Fruit fly (Drosophila melanogaster) whole organism, embryonic: ENCODE measurements around the gene CG42375.

Experiments
- Ada2b ChIP-seq: fragments of 200-800 bp; sonication (Bioruptor generic); IDR thresholded peaks from 2 replicates; pipeline ENCODE4 v1.3.6; 2022; ENCODE audit warnings: missing biosample characterization, missing genetic modification characterization
- Atf3 ChIP-seq: fragments of 200-800 bp; sonication (Bioruptor generic); optimal IDR thresholded peaks from 3 replicates; lab custom pipeline; 2016; ENCODE audit warnings: missing biosample characterization, missing genetic modification characterization
- Blimp-1 ChIP-seq: fragments of 200-800 bp; sonication (Bioruptor generic); optimal IDR thresholded peaks from 3 replicates; lab custom pipeline; 2018; ENCODE audit warnings: missing biosample characterization, missing genetic modification characterization, mild to moderate bottlenecking, moderate library complexity, missing genetic modification reagents
- Bteb2 ChIP-seq: fragments of 200-800 bp; sonication (Bioruptor generic); optimal IDR thresholded peaks from 2 replicates; lab custom pipeline; 2016; ENCODE audit warnings: missing biosample characterization, missing genetic modification characterization
- CG10462 ChIP-seq: fragments of 200-800 bp; sonication (Bioruptor generic); optimal IDR thresholded peaks from 2 replicates; lab custom pipeline; 2016; ENCODE audit warnings: missing biosample characterization, missing genetic modification characterization
- CG11560 ChIP-seq: fragments of 200-800 bp; sonication (Bioruptor generic); IDR thresholded peaks from 3 replicates; pipeline ENCODE4 v1.3.6; 2022; ENCODE audit warnings: missing biosample characterization, missing genetic modification characterization
- CG11723 ChIP-seq: fragments of 200-800 bp; sonication (Bioruptor generic); optimal IDR thresholded peaks from 2 replicates; lab custom pipeline; 2017; ENCODE audit warnings: missing biosample characterization, mild to moderate bottlenecking, missing genetic modification characterization
- CG14667 ChIP-seq: fragments of 200-800 bp; sonication (Bioruptor generic); IDR thresholded peaks from 2 replicates; pipeline ENCODE4 v1.3.6; 2022; ENCODE audit warnings: missing biosample characterization, missing genetic modification characterization
- CG15269 ChIP-seq: fragments of 200-800 bp; sonication (Bioruptor generic); optimal IDR thresholded peaks from 2 replicates; lab custom pipeline; 2018; ENCODE audit warnings: missing biosample characterization, mild to moderate bottlenecking, missing genetic modification characterization, moderate library complexity
- CG1832 ChIP-seq: fragments of 200-800 bp; sonication (Bioruptor generic); optimal IDR thresholded peaks from 2 replicates; lab custom pipeline; 2017; ENCODE audit warnings: missing biosample characterization, mild to moderate bottlenecking, missing genetic modification characterization, inconsistent platforms
- CG18476 ChIP-seq: fragments of 200-800 bp; sonication (Bioruptor generic); optimal IDR thresholded peaks from 2 replicates; lab custom pipeline; 2016; ENCODE audit warnings: missing biosample characterization, mild to moderate bottlenecking, missing genetic modification characterization
- CG32532 ChIP-seq: fragments of 200-800 bp; sonication (Bioruptor generic); IDR thresholded peaks from 2 replicates; pipeline ENCODE4 v1.3.6; 2022; ENCODE audit warnings: missing biosample characterization, missing genetic modification characterization
- CG34376 ChIP-seq: fragments of 200-800 bp; sonication (Bioruptor generic); optimal IDR thresholded peaks from 2 replicates; lab custom pipeline; 2018; ENCODE audit warnings: missing biosample characterization, mild to moderate bottlenecking, missing genetic modification characterization
- CG3995 ChIP-seq: fragments of 200-800 bp; sonication (Bioruptor generic); optimal IDR thresholded peaks from 3 replicates; lab custom pipeline; 2016; ENCODE audit warnings: missing biosample characterization, missing genetic modification characterization
- CG6175 ChIP-seq: fragments of 200-800 bp; sonication (Bioruptor generic); IDR thresholded peaks from 3 replicates; pipeline ENCODE4 v1.3.6; 2022; ENCODE audit warnings: missing biosample characterization, missing genetic modification characterization
- CG6765 ChIP-seq: fragments of 200-800 bp; sonication (Bioruptor generic); optimal IDR thresholded peaks from 3 replicates; lab custom pipeline; 2017; ENCODE audit warnings: missing biosample characterization, mild to moderate bottlenecking, missing genetic modification characterization
- Dek ChIP-seq: fragments of 200-800 bp; sonication (Bioruptor generic); optimal IDR thresholded peaks from 3 replicates; lab custom pipeline; 2019; ENCODE audit warnings: missing biosample characterization, mild to moderate bottlenecking, missing genetic modification characterization, moderate library complexity
- Dip2 ChIP-seq: fragments of 200-800 bp; sonication (Bioruptor generic); IDR thresholded peaks from 2 replicates; pipeline ENCODE4 v1.3.6; 2022; ENCODE audit warnings: missing biosample characterization, missing genetic modification characterization
- Dref ChIP-seq: fragments of 200-800 bp; sonication (Bioruptor generic); IDR thresholded peaks from 2 replicates; pipeline ENCODE4 v1.3.6; 2022; ENCODE audit warnings: missing biosample characterization, missing genetic modification characterization
- GATAe ChIP-seq: fragments of 200-800 bp; sonication (Bioruptor generic); conservative IDR thresholded peaks from 2 replicates; pipeline ENCODE4 v1.3.6; 2022; ENCODE audit warnings: missing biosample characterization, missing genetic modification characterization
- HmgZ ChIP-seq: fragments of 200-800 bp; sonication (Bioruptor generic); optimal IDR thresholded peaks from 2 replicates; lab custom pipeline; 2018; ENCODE audit warnings: missing biosample characterization, mild to moderate bottlenecking, missing genetic modification characterization
- MESR4 ChIP-seq: fragments of 200-800 bp; sonication (Bioruptor generic); optimal IDR thresholded peaks from 2 replicates; lab custom pipeline; 2018; ENCODE audit warnings: missing biosample characterization, mild to moderate bottlenecking, missing genetic modification characterization, moderate library complexity
- MTF-1 ChIP-seq: fragments of 200-800 bp; sonication (Bioruptor generic); optimal IDR thresholded peaks from 2 replicates; lab custom pipeline; 2018; ENCODE audit warnings: missing biosample characterization, mild to moderate bottlenecking, missing genetic modification characterization, borderline replicate concordance
- Med ChIP-seq: fragments of 200-800 bp; sonication (Bioruptor generic); peaks from one replicate; lab custom pipeline; 2016; ENCODE audit warnings: missing biosample characterization, missing genetic modification characterization, mild to moderate bottlenecking, inconsistent platforms, moderate library complexity
- Myb ChIP-seq: fragments of 200-800 bp; sonication (Bioruptor generic); optimal IDR thresholded peaks from 2 replicates; lab custom pipeline; 2016; ENCODE audit warnings: missing biosample characterization, missing genetic modification characterization
- PHDP ChIP-seq: fragments of 200-800 bp; sonication (Bioruptor generic); optimal IDR thresholded peaks from 3 replicates; lab custom pipeline; 2018; ENCODE audit warnings: missing biosample characterization, mild to moderate bottlenecking, missing genetic modification characterization, moderate library complexity
- Six4 ChIP-seq: fragments of 200-800 bp; sonication (Bioruptor generic); optimal IDR thresholded peaks from 2 replicates; lab custom pipeline; 2016; ENCODE audit warnings: missing biosample characterization, missing genetic modification characterization
- Sox100B ChIP-seq: fragments of 200-800 bp; sonication (Bioruptor generic); optimal IDR thresholded peaks from 3 replicates; lab custom pipeline; 2018; ENCODE audit warnings: missing biosample characterization, mild to moderate bottlenecking, missing genetic modification characterization
- Sry-β ChIP-seq: fragments of 200-800 bp; sonication (Bioruptor generic); optimal IDR thresholded peaks from 2 replicates; lab custom pipeline; 2018; ENCODE audit warnings: missing biosample characterization, mild to moderate bottlenecking, missing genetic modification characterization, moderate library complexity
- Sry-δ ChIP-seq: fragments of 200-800 bp; sonication (Bioruptor generic); optimal IDR thresholded peaks from 2 replicates; lab custom pipeline; 2016; ENCODE audit warnings: missing biosample characterization, missing genetic modification characterization
- Ssrp ChIP-seq: fragments of 200-800 bp; sonication (Bioruptor generic); optimal IDR thresholded peaks from 2 replicates; lab custom pipeline; 2018; ENCODE audit warnings: missing biosample characterization, mild to moderate bottlenecking, missing genetic modification characterization, moderate library complexity
- TFAM ChIP-seq: fragments of 200-800 bp; sonication (Bioruptor generic); optimal IDR thresholded peaks from 2 replicates; lab custom pipeline; 2017; ENCODE audit warnings: missing biosample characterization, missing genetic modification characterization, inconsistent platforms
- ci ChIP-seq: fragments of 200-800 bp; sonication (Bioruptor generic); IDR thresholded peaks from 3 replicates; pipeline ENCODE4 v1.3.6; 2022; ENCODE audit warnings: missing biosample characterization, missing genetic modification characterization
- dysf ChIP-seq: fragments of 200-800 bp; sonication (Bioruptor generic); IDR thresholded peaks from 3 replicates; pipeline ENCODE4 v1.3.6; 2022; ENCODE audit warnings: missing biosample characterization, missing genetic modification characterization
- en ChIP-seq: fragments of 200-800 bp; sonication (Bioruptor generic); optimal IDR thresholded peaks from 2 replicates; lab custom pipeline; 2016; ENCODE audit warnings: missing biosample characterization, missing genetic modification characterization
- gem ChIP-seq: fragments of 200-800 bp; sonication (Bioruptor generic); optimal IDR thresholded peaks from 2 replicates; lab custom pipeline; 2019; ENCODE audit warnings: missing biosample characterization, mild to moderate bottlenecking, missing genetic modification characterization, moderate library complexity
- gfzf ChIP-seq: fragments of 200-800 bp; sonication (Bioruptor generic); optimal IDR thresholded peaks from 2 replicates; lab custom pipeline; 2016; ENCODE audit warnings: missing biosample characterization, mild to moderate bottlenecking, missing genetic modification characterization, moderate library complexity
- h ChIP-seq: fragments of >200 bp; optimal IDR thresholded peaks from 2 replicates; lab custom pipeline; 2017
- her ChIP-seq: fragments of 200-800 bp; sonication (Bioruptor generic); optimal IDR thresholded peaks from 2 replicates; lab custom pipeline; 2016; ENCODE audit warnings: missing biosample characterization, missing genetic modification characterization
- lab ChIP-seq: fragments of 200-800 bp; sonication (Bioruptor generic); optimal IDR thresholded peaks from 3 replicates; lab custom pipeline; 2017; ENCODE audit warnings: missing biosample characterization, missing genetic modification characterization, mild to moderate bottlenecking, moderate library complexity, missing genetic modification reagents
- maf-S ChIP-seq: fragments of 200-800 bp; sonication (Bioruptor generic); optimal IDR thresholded peaks from 2 replicates; lab custom pipeline; 2016; ENCODE audit warnings: missing biosample characterization, missing genetic modification characterization
- mam ChIP-seq: fragments of 200-800 bp; sonication (Bioruptor generic); optimal IDR thresholded peaks from 3 replicates; lab custom pipeline; 2016; ENCODE audit warnings: missing biosample characterization, missing genetic modification characterization
- nau ChIP-seq: fragments of 200-800 bp; sonication (Bioruptor generic); optimal IDR thresholded peaks from 3 replicates; lab custom pipeline; 2017; ENCODE audit warnings: missing biosample characterization, mild to moderate bottlenecking, missing genetic modification characterization, missing genetic modification reagents
- nerfin-1 ChIP-seq: fragments of 200-800 bp; sonication (Bioruptor generic); optimal IDR thresholded peaks from 3 replicates; lab custom pipeline; 2019; ENCODE audit warnings: missing biosample characterization, mild to moderate bottlenecking, missing genetic modification characterization, moderate library complexity
- ranshi ChIP-seq: fragments of 200-800 bp; sonication (Bioruptor generic); IDR thresholded peaks from 2 replicates; pipeline ENCODE4 v1.3.6; 2022; ENCODE audit warnings: missing biosample characterization, missing genetic modification characterization
- sc ChIP-seq, 3 experiments: fragments of >200 bp in 2 of 3; fragments of 200-800 bp in 1 of 3; sonication (Bioruptor generic) in 1 of 3; optimal IDR thresholded peaks; 2 replicates in 2 of 3; 3 replicates in 1 of 3; lab custom pipeline; 2017; ENCODE audit warnings: mild to moderate bottlenecking in 1 of 3, missing biosample characterization in 1 of 3, missing genetic modification characterization in 1 of 3, missing genetic modification reagents in 1 of 3
- sens-2 ChIP-seq: fragments of 200-800 bp; sonication (Bioruptor generic); IDR thresholded peaks from 2 replicates; pipeline ENCODE4 v1.3.6; 2022; ENCODE audit warnings: missing biosample characterization, missing genetic modification characterization
- shn ChIP-seq: fragments of 200-800 bp; sonication (Bioruptor generic); optimal IDR thresholded peaks from 3 replicates; lab custom pipeline; 2016; ENCODE audit warnings: missing biosample characterization, missing genetic modification characterization
- slou ChIP-seq: fragments of 200-800 bp; sonication (Bioruptor generic); optimal IDR thresholded peaks from 3 replicates; lab custom pipeline; 2016; ENCODE audit warnings: missing biosample characterization, missing genetic modification characterization
- tgo ChIP-seq: fragments of 200-800 bp; sonication (Bioruptor generic); IDR thresholded peaks from 3 replicates; pipeline ENCODE4 v1.3.6; 2022; ENCODE audit warnings: missing biosample characterization, missing genetic modification characterization
- unc-4 ChIP-seq: fragments of 200-800 bp; sonication (Bioruptor generic); IDR thresholded peaks from 2 replicates; pipeline ENCODE4 v1.3.6; 2022; ENCODE audit warnings: missing biosample characterization, missing genetic modification characterization; ENCODE audit not compliant: partially characterized antibody
- zfh1 ChIP-seq: fragments of 200-800 bp; sonication (Bioruptor generic); IDR thresholded peaks from 3 replicates; pipeline ENCODE4 v1.3.6; 2022; ENCODE audit warnings: missing biosample characterization, missing genetic modification characterization

The CG42375 gene

DNA sequence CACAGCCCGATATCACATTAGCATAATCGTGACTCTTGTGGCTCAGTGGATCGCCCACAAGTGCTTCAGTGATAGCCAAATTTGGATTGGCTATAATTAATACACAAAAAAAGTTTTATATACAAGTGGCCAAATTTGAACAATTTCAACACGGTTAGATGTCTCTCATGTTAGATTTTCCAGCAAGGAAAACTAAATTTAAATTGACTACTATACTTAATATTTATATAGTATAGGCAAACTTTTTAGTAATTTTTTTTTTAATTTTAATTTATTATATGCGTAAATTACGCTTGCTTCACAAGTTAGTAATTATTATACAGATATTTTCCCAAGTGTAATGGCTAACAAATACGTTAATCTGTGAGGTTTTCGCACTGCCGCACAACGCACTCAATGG lies 14.4 kb upstream of the CG42375 start (continued):
- TF ChIP-seq Ada2b (GFP tag; lab: Robert Waterston, UW) (no peak), HmgZ (tag; lab: Kevin White, UChicago) (no peak), Dref (GFP tag; lab: Robert Waterston, UW) (no peak), CG32532 (GFP tag; lab: Robert Waterston, UW) (no peak), maf-S (GFP tag; lab: Kevin White, UChicago) (no peak), CG14667 (GFP tag; lab: Robert Waterston, UW) (no peak), her (GFP tag; lab: Kevin White, UChicago) (no peak), dysf (GFP tag; lab: Robert Waterston, UW) (no peak), Sox100B (GFP tag; lab: Kevin White, UChicago) (peak; percentile 9), gfzf (GFP tag; lab: Kevin White, UChicago) (no peak), Sry-δ (GFP tag; lab: Kevin White, UChicago) (no peak), MESR4 (GFP tag; lab: Kevin White, UChicago) (no peak), CG1832 (GFP tag; lab: Kevin White, UChicago) (no peak), CG11723 (GFP tag; lab: Kevin White, UChicago) (no peak), shn (GFP tag; lab: Kevin White, UChicago) (no peak), ci (no peak), CG18476 (GFP tag; lab: Kevin White, UChicago) (no peak), nerfin-1 (tag; lab: Kevin White, UChicago) (no peak), GATAe (GFP tag; lab: Robert Waterston, UW) (no peak), CG34376 (GFP tag; lab: Kevin White, UChicago) (no peak), nau (GFP tag; lab: Kevin White, UChicago) (no peak), tgo (GFP tag; lab: Robert Waterston, UW) (no peak), MTF-1 (GFP tag; lab: Kevin White, UChicago) (no peak), Ssrp (tag; lab: Kevin White, UChicago) (no peak), slou (no peak), ranshi (GFP tag; lab: Robert Waterston, UW) (0 out of 2 replicates have a peak, but pooled peaks have one; percentile 14), CG15269 (peak; percentile 30), gem (peak; percentile 56), h (lab: Kevin White, UChicago) (no peak), mam (GFP tag; lab: Kevin White, UChicago) (no peak), Six4 (no peak), CG3995 (GFP tag; lab: Kevin White, UChicago) (peak; percentile 27), CG10462 (no peak), lab (peak; percentile 4), zfh1 (GFP tag; lab: Robert Waterston, UW) (no peak), CG6175 (GFP tag; lab: Robert Waterston, UW) (no peak), Sry-β (no peak), Med (GFP tag; lab: Kevin White, UChicago) (peak; percentile 65), sens-2 (GFP tag; lab: Robert Waterston, UW) (no peak), CG11560 (tag; lab: Robert Waterston, UW) (no peak), CG6765 (GFP tag; lab: Kevin White, UChicago) (no peak), unc-4 (GFP tag; lab: Robert Waterston, UW) (no peak), Myb (GFP tag; lab: Kevin White, UChicago) (no peak), Bteb2 (GFP tag; lab: Kevin White, UChicago) (no peak), Atf3 (GFP tag; lab: Kevin White, UChicago) (no peak), PHDP (tag; lab: Kevin White, UChicago) (peak; percentile 14), TFAM (GFP tag; lab: Kevin White, UChicago) (no peak), Blimp-1 (GFP tag; lab: Kevin White, UChicago) (no peak), Dip2 (GFP tag; lab: Robert Waterston, UW) (no peak), sc (optimal IDR thresholded peaks at IDR 0.05; lab: Kevin White, UChicago) (no peak), sc (GFP tag; optimal IDR thresholded peaks at IDR 0.05; lab: Kevin White, UChicago) (no peak), Dek (tag; lab: Kevin White, UChicago) (no peak), en (GFP tag; lab: Kevin White, UChicago) (no peak)
